Worm (Caenorhabditis elegans) whole organism, late embryonic: ENCODE data around the gene Y37H2A.7.

Source experiments
- ceh-9 ChIP-seq: sonication (generic microtip); optimal IDR thresholded peaks from 2 replicates; lab custom pipeline; 2016; ENCODE audit warnings: mild to moderate bottlenecking, missing genetic modification characterization, inconsistent platforms, missing compliant biosample characterization
- dve-1 ChIP-seq: sonication (generic microtip); optimal IDR thresholded peaks from 2 replicates; lab custom pipeline; 2017; ENCODE audit warnings: antibody characterized with exemption, mild to moderate bottlenecking, missing genetic modification characterization, missing compliant biosample characterization
- tbx-2 ChIP-seq: sonication (generic microtip); optimal IDR thresholded peaks from 2 replicates; lab custom pipeline; 2016; ENCODE audit warnings: missing genetic modification characterization, missing compliant biosample characterization

- TF ChIP-seq tbx-2 (tag; lab: Kevin White, UChicago): no peak
- TF ChIP-seq ceh-9: no peak
- no peak for TF ChIP-seq dve-1 (tag; lab: Kevin White, UChicago)
Measured at ce11 chrV:18086174-18086661, 48.1 kb downstream of the Y37H2A.7 start, which contains the start of gene Y59A8B.12.
